Worm (Caenorhabditis elegans) whole organism, late embryonic: ENCODE measurements around the gene Y50E8A.11.

Experiments
- C08G9.2 ChIP-seq: sonication (generic microtip); optimal IDR thresholded peaks from 2 replicates; lab custom pipeline; 2016; ENCODE audit warnings: mild to moderate bottlenecking, missing genetic modification characterization, moderate library complexity, missing compliant biosample characterization
- C38D4.7 ChIP-seq: fragments of 200-800 bp; sonication (Bioruptor generic); optimal IDR thresholded peaks from 2 replicates; lab custom pipeline; 2018; ENCODE audit warnings: mild to moderate bottlenecking, missing genetic modification characterization, moderate library complexity, missing compliant biosample characterization
- F13H6.1 ChIP-seq: sonication (generic microtip); optimal IDR thresholded peaks from 2 replicates; lab custom pipeline; 2016; ENCODE audit warnings: missing genetic modification characterization, missing compliant biosample characterization
- K02D7.2 ChIP-seq: sonication (generic microtip); optimal IDR thresholded peaks from 2 replicates; lab custom pipeline; 2017; ENCODE audit warnings: mild to moderate bottlenecking, missing genetic modification characterization, missing compliant biosample characterization
- K09A11.1 ChIP-seq: sonication (generic microtip); optimal IDR thresholded peaks from 2 replicates; lab custom pipeline; 2017; ENCODE audit warnings: antibody characterized with exemption, mild to moderate bottlenecking, missing genetic modification characterization, missing compliant biosample characterization; ENCODE audit not compliant: insufficient read depth
- Y22D7AL.16 ChIP-seq: sonication (generic microtip); optimal IDR thresholded peaks from 2 replicates; lab custom pipeline; 2016; ENCODE audit warnings: missing genetic modification characterization, missing compliant biosample characterization
- ahr-1 ChIP-seq: sonication (generic microtip); optimal IDR thresholded peaks from 2 replicates; lab custom pipeline; 2016; ENCODE audit warnings: missing genetic modification characterization, missing compliant biosample characterization
- ama-1 ChIP-seq: fragments of 150-350 bp; optimal IDR thresholded peaks from 2 replicates; lab custom pipeline; 2014
- ceh-14 ChIP-seq: sonication (generic microtip); optimal IDR thresholded peaks from 2 replicates; lab custom pipeline; 2016; ENCODE audit warnings: missing genotype, missing genetic modification characterization, missing compliant biosample characterization
- ceh-18 ChIP-seq: sonication (generic microtip); optimal IDR thresholded peaks from 2 replicates; lab custom pipeline; 2016; ENCODE audit warnings: missing genetic modification characterization, missing compliant biosample characterization
- ceh-19 ChIP-seq: fragments of 200-800 bp; sonication (Bioruptor generic); optimal IDR thresholded peaks from 2 replicates; lab custom pipeline; 2018; ENCODE audit warnings: mild to moderate bottlenecking, missing genetic modification characterization, missing compliant biosample characterization
- ceh-2 ChIP-seq: sonication (generic microtip); optimal IDR thresholded peaks from 2 replicates; lab custom pipeline; 2016; ENCODE audit warnings: missing genotype, missing genetic modification characterization, missing compliant biosample characterization
- ceh-31 ChIP-seq: sonication (generic microtip); optimal IDR thresholded peaks from 2 replicates; lab custom pipeline; 2016; ENCODE audit warnings: missing genetic modification characterization, missing compliant biosample characterization
- ceh-45 ChIP-seq: fragments of 200-800 bp; sonication (Bioruptor generic); IDR thresholded peaks from 2 replicates; pipeline ENCODE4 v1.3.6; 2022; ENCODE audit warnings: missing genetic modification reagents, missing genetic modification characterization, missing compliant biosample characterization
- ceh-48 ChIP-seq: sonication (generic microtip); optimal IDR thresholded peaks from 2 replicates; lab custom pipeline; 2016; ENCODE audit warnings: missing genetic modification characterization, inconsistent platforms, missing compliant biosample characterization
- ceh-6 ChIP-seq: fragments of 200-800 bp; sonication (Bioruptor generic); optimal IDR thresholded peaks from 2 replicates; lab custom pipeline; 2018; ENCODE audit warnings: mild to moderate bottlenecking, missing genetic modification characterization, missing compliant biosample characterization
- elt-4 ChIP-seq: sonication (generic microtip); optimal IDR thresholded peaks from 2 replicates; lab custom pipeline; 2016; ENCODE audit warnings: missing genetic modification characterization, missing compliant biosample characterization
- ets-4 ChIP-seq: sonication (generic microtip); optimal IDR thresholded peaks from 2 replicates; lab custom pipeline; 2016; ENCODE audit warnings: missing genetic modification characterization, missing compliant biosample characterization
- eyg-1 ChIP-seq: sonication (generic microtip); optimal IDR thresholded peaks from 2 replicates; lab custom pipeline; 2016; ENCODE audit warnings: missing genotype, missing genetic modification characterization, missing compliant biosample characterization
- hlh-13 ChIP-seq: fragments of 200-800 bp; sonication (Bioruptor generic); optimal IDR thresholded peaks from 2 replicates; lab custom pipeline; 2018; ENCODE audit warnings: mild to moderate bottlenecking, missing genetic modification characterization, missing compliant biosample characterization
- hlh-30 ChIP-seq: sonication (generic microtip); optimal IDR thresholded peaks from 2 replicates; lab custom pipeline; 2017; ENCODE audit warnings: antibody characterized with exemption, missing genetic modification characterization, missing compliant biosample characterization; ENCODE audit not compliant: insufficient read depth
- hlh-6 ChIP-seq: sonication (generic microtip); optimal IDR thresholded peaks from 2 replicates; lab custom pipeline; 2016; ENCODE audit warnings: missing genotype, missing genetic modification characterization, missing compliant biosample characterization
- hlh-8 ChIP-seq: sonication (generic microtip); optimal IDR thresholded peaks from 2 replicates; lab custom pipeline; 2016; ENCODE audit warnings: missing genotype, missing genetic modification characterization, missing compliant biosample characterization
- lim-6 ChIP-seq: sonication (generic microtip); optimal IDR thresholded peaks from 2 replicates; lab custom pipeline; 2016; ENCODE audit warnings: missing genetic modification characterization, missing compliant biosample characterization
- mec-3 ChIP-seq: sonication (generic microtip); optimal IDR thresholded peaks from 2 replicates; lab custom pipeline; 2016; ENCODE audit warnings: borderline replicate concordance, missing genetic modification characterization, missing compliant biosample characterization
- nfya-1 ChIP-seq: sonication (generic microtip); optimal IDR thresholded peaks from 2 replicates; lab custom pipeline; 2017; ENCODE audit warnings: missing genetic modification characterization, mild to moderate bottlenecking, missing compliant biosample characterization, antibody characterized with exemption, moderate library complexity
- nhr-11 ChIP-seq: fragments of 150-350 bp; optimal IDR thresholded peaks from 2 replicates; lab custom pipeline; 2014; ENCODE audit warnings: missing biosample characterization, missing genetic modification characterization
- nhr-232 ChIP-seq: sonication (generic microtip); optimal IDR thresholded peaks from 2 replicates; lab custom pipeline; 2016; ENCODE audit warnings: missing genetic modification characterization, missing compliant biosample characterization
- pat-9 ChIP-seq: fragments of 200-800 bp; sonication (Bioruptor generic); optimal IDR thresholded peaks from 2 replicates; lab custom pipeline; 2018; ENCODE audit warnings: mild to moderate bottlenecking, missing genetic modification characterization, moderate library complexity, missing compliant biosample characterization
- pax-1 ChIP-seq: fragments of 150-350 bp; optimal IDR thresholded peaks from 2 replicates; lab custom pipeline; 2014; ENCODE audit warnings: missing biosample characterization, missing genetic modification characterization
- pha-4 ChIP-seq: fragments of 150-350 bp; optimal IDR thresholded peaks from 2 replicates; lab custom pipeline; 2018; ENCODE audit warnings: missing biosample characterization, missing genetic modification reagents, missing genetic modification characterization
- pqm-1 ChIP-seq: sonication (generic microtip); optimal IDR thresholded peaks from 2 replicates; lab custom pipeline; 2016; ENCODE audit warnings: missing genetic modification characterization, missing compliant biosample characterization
- pros-1 ChIP-seq: fragments of 150-350 bp; optimal IDR thresholded peaks from 2 replicates; lab custom pipeline; 2014; ENCODE audit warnings: missing biosample characterization, missing genetic modification reagents, missing genetic modification characterization
- ref-2 ChIP-seq: sonication (generic microtip); optimal IDR thresholded peaks from 2 replicates; lab custom pipeline; 2016; ENCODE audit warnings: missing genetic modification characterization, missing compliant biosample characterization
- rnt-1 ChIP-seq: sonication (generic microtip); optimal IDR thresholded peaks from 2 replicates; lab custom pipeline; 2016; ENCODE audit warnings: missing genetic modification characterization, missing compliant biosample characterization
- sox-2 ChIP-seq: fragments of 200-800 bp; sonication (Bioruptor generic); IDR thresholded peaks from 2 replicates; pipeline ENCODE4 v1.3.6; 2022; ENCODE audit warnings: missing genetic modification reagents, missing genetic modification characterization, missing compliant biosample characterization
- sox-4 ChIP-seq: sonication (generic microtip); optimal IDR thresholded peaks from 2 replicates; lab custom pipeline; 2017; ENCODE audit warnings: mild to moderate bottlenecking, missing genetic modification characterization, inconsistent platforms, missing compliant biosample characterization
- tbx-2 ChIP-seq: sonication (generic microtip); optimal IDR thresholded peaks from 2 replicates; lab custom pipeline; 2016; ENCODE audit warnings: missing genetic modification characterization, missing compliant biosample characterization
- tbx-7 ChIP-seq: sonication (generic microtip); optimal IDR thresholded peaks from 2 replicates; lab custom pipeline; 2016; ENCODE audit warnings: missing genotype, missing genetic modification characterization, missing compliant biosample characterization
- ttx-3 ChIP-seq: sonication (generic microtip); optimal IDR thresholded peaks from 2 replicates; lab custom pipeline; 2016; ENCODE audit warnings: missing genetic modification reagents, missing genetic modification characterization, missing compliant biosample characterization
- unc-3 ChIP-seq, 2 experiments: fragments of 200-800 bp in 1 of 2; sonication (Bioruptor generic) in 1 of 2; sonication (generic microtip) in 1 of 2; conservative IDR thresholded peaks in 1 of 2; optimal IDR thresholded peaks in 1 of 2; 2 replicates each; pipeline versions ENCODE4 v1.3.6 to Lab custom; 2016 to 2022; ENCODE audit warnings: missing compliant biosample characterization in 2 of 2, missing genetic modification characterization in 2 of 2, missing genetic modification reagents in 1 of 2
- unc-55 ChIP-seq: sonication (generic microtip); optimal IDR thresholded peaks from 2 replicates; lab custom pipeline; 2017; ENCODE audit warnings: missing biosample characterization, missing genetic modification reagents, missing genetic modification characterization
- unc-86 ChIP-seq: sonication (generic microtip); optimal IDR thresholded peaks from 2 replicates; lab custom pipeline; 2016; ENCODE audit warnings: missing genetic modification characterization, missing compliant biosample characterization
- zip-5 ChIP-seq: sonication (generic microtip); optimal IDR thresholded peaks from 2 replicates; lab custom pipeline; 2016; ENCODE audit warnings: missing genetic modification characterization, missing compliant biosample characterization

Gene Y50E8A.11

DNA sequence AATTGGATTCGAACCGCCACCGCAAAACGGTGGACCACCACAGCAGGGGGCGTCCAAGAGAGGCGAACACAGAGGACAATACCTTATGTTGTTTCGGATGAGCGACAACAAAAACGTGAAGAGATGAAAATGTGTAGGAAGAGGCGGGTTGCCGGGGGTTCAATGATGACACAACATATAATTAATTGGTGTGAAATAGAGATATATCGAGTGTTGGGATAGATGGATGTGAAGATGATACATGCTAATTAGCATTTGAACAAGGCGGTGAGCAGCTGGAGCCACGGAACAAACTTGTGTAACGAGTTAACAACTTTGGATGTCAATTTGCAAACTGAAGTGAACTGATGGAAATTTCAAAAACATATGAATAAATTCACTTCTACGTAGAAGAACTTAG is 11.1 kb downstream of the Y50E8A.11 start:
- TF ChIP-seq ceh-31 (peak; percentile 35), nhr-11 (tag; lab: Kevin White, UChicago) (no peak), ahr-1 (tag; lab: Kevin White, UChicago) (no peak), hlh-13 (GFP tag; lab: Kevin White, UChicago) (no peak), unc-55 (no peak), ceh-2 (tag; lab: Kevin White, UChicago) (no peak), F13H6.1 (tag; lab: Kevin White, UChicago) (no peak), elt-4 (tag; lab: Kevin White, UChicago) (no peak), ceh-6 (peak; percentile 2), ref-2 (tag; lab: Kevin White, UChicago) (peak; percentile 65), eyg-1 (no peak), lim-6 (no peak), ceh-48 (tag; lab: Kevin White, UChicago) (no peak), ama-1 (no peak), pros-1 (tag; lab: Kevin White, UChicago) (no peak)

ce11 chrV:14793043-14793442 is 11.8 kb downstream of the Y50E8A.11 start:
- peak; percentile 1 for TF ChIP-seq ceh-31
- TF ChIP-seq ahr-1 (tag; lab: Kevin White, UChicago): no peak

DNA sequence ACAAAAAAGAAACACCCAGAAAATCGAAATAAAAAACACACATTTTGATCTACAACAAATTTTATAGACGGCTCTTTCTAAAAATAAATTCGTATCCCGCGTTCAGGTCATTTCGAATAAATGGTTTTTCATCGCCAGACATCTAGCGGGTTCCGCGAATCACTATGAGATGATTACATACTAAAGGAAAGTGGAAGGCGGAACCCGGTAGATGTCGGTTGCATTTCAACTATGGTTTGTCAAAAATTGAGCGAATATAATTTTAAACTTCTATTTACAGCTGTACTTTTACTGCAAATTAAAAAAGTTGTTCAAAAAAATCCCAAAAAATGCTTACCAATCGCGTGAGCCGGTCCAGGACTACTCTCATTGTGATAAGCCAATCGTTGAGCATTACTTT is 16.7 kb downstream of the Y50E8A.11 start:
- TF ChIP-seq unc-3 (GFP tag; conservative IDR thresholded peaks at IDR 0.05; lab: Robert Waterston, UW) (no peak), unc-3 (tag; optimal IDR thresholded peaks at IDR 0.05; lab: Kevin White, UChicago) (no peak), nhr-232 (tag; lab: Kevin White, UChicago) (no peak), unc-86 (no peak), unc-55 (no peak), pax-1 (tag; lab: Kevin White, UChicago) (no peak), hlh-8 (no peak)

DNA sequence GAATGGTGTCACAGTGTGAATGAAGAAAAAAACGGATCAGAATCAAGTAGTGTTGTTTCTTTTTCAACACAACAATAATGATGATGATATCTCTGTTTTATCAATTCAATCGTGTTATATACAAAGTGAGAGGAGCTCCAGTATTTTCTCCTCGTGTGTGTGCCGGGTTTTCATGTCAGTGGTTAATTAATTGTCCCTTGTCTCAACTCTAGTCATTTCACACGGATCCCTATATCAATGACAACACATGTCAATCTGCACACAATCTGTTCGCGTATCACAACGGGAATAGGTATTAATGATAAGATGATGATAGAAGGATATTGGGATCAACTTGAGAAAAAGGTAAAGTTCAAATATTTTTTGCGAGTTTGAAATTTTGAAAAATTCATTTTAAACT is 19.2 kb downstream of the Y50E8A.11 start:
- no peak for TF ChIP-seq ceh-19 (GFP tag; lab: Kevin White, UChicago)
- TF ChIP-seq hlh-6 (tag; lab: Kevin White, UChicago): no peak
- TF ChIP-seq ttx-3 (tag; lab: Kevin White, UChicago): no peak
- TF ChIP-seq ahr-1 (tag; lab: Kevin White, UChicago): no peak
- TF ChIP-seq pqm-1 (tag; lab: Kevin White, UChicago): no peak
- TF ChIP-seq ref-2 (tag; lab: Kevin White, UChicago): no peak
- TF ChIP-seq rnt-1: peak; percentile 45
- no peak for TF ChIP-seq pha-4 (tag; lab: Kevin White, UChicago)
- TF ChIP-seq nhr-11 (tag; lab: Kevin White, UChicago): no peak
- TF ChIP-seq unc-55: peak; percentile 90
- TF ChIP-seq K02D7.2 (tag; lab: Kevin White, UChicago): no peak
- no peak for TF ChIP-seq C08G9.2 (tag; lab: Kevin White, UChicago)
- TF ChIP-seq ceh-31: no peak
- TF ChIP-seq ceh-45 (GFP tag; lab: Robert Waterston, UW): no peak
- TF ChIP-seq nhr-232 (tag; lab: Kevin White, UChicago): no peak
- no peak for TF ChIP-seq sox-2
- TF ChIP-seq ceh-18: peak; percentile 51
- no peak for TF ChIP-seq hlh-30 (tag; lab: Kevin White, UChicago)
- no peak for TF ChIP-seq eyg-1
- TF ChIP-seq C38D4.7 (GFP tag; lab: Kevin White, UChicago): no peak
- no peak for TF ChIP-seq tbx-7 (tag; lab: Kevin White, UChicago)

DNA sequence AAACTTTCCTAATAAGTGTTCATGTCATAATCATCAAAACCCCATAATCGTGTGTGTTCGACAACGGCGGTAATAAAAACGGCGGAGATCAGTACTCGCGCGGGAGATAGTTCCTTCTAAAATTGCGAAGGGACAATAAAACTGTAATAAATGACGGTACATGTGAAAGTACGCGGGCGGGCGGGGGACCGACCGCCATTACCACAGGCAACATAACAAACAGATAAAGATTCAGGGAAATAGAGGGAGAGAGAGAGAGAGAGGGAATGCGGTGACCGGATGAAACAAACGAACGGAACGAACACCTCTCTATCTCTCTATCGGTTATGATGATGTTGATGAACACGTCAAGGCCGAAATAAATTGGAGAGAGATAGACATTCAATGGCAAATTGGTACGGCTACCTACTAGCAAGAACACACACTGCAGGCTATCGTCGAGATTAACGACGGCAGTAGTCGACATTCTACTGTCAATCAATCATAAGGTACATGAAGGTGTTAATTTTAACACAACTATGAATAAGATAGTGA is 25.0 kb downstream of the Y50E8A.11 start:
- TF ChIP-seq ceh-18: no peak
- peak; percentile 27 for TF ChIP-seq ref-2 (tag; lab: Kevin White, UChicago)
- TF ChIP-seq nhr-232 (tag; lab: Kevin White, UChicago): no peak
- TF ChIP-seq nfya-1 (tag; lab: Kevin White, UChicago): no peak
- TF ChIP-seq unc-55: peak; percentile 26
- no peak for TF ChIP-seq zip-5
- TF ChIP-seq K09A11.1: no peak
- peak; percentile 53 for TF ChIP-seq rnt-1
- TF ChIP-seq ets-4: no peak
- TF ChIP-seq Y22D7AL.16: no peak
- TF ChIP-seq ceh-31: peak; percentile 18
- no peak for TF ChIP-seq ceh-14
- peak; percentile 41 for TF ChIP-seq tbx-2 (tag; lab: Kevin White, UChicago)
- TF ChIP-seq ttx-3 (tag; lab: Kevin White, UChicago): no peak
- TF ChIP-seq mec-3 (tag; lab: Kevin White, UChicago): no peak
- TF ChIP-seq pat-9 (tag; lab: Kevin White, UChicago): no peak
- TF ChIP-seq sox-4 (tag; lab: Kevin White, UChicago): no peak
- TF ChIP-seq hlh-13 (GFP tag; lab: Kevin White, UChicago): no peak
